Worm (Caenorhabditis elegans) whole organism, midembryonic: Measurements from ENCODE around the gene F56A8.8.

ENCODE experiments used
- T22C8.4 ChIP-seq: fragments of 200-800 bp; sonication (Bioruptor generic); IDR thresholded peaks from 2 replicates; pipeline ENCODE4 v1.3.6; 2022; ENCODE audit warnings: missing genetic modification characterization, missing compliant biosample characterization
- cog-1 ChIP-seq: sonication (generic microtip); optimal IDR thresholded peaks from 2 replicates; lab custom pipeline; 2016; ENCODE audit warnings: missing genetic modification characterization, missing compliant biosample characterization
- flt-1 ChIP-seq: fragments of 200-800 bp; sonication (Bioruptor generic); IDR thresholded peaks from 2 replicates; pipeline ENCODE4 v1.3.6; 2022; ENCODE audit warnings: missing genetic modification characterization, missing compliant biosample characterization
- klf-2 ChIP-seq: fragments of 200-800 bp; sonication (Bioruptor generic); conservative IDR thresholded peaks from 2 replicates; pipeline ENCODE4 v1.3.6; 2022; ENCODE audit warnings: missing genetic modification reagents, missing genetic modification characterization, missing compliant biosample characterization
- med-1 ChIP-seq: sonication (generic microtip); optimal IDR thresholded peaks from 2 replicates; lab custom pipeline; 2017; ENCODE audit warnings: missing genetic modification characterization, mild to moderate bottlenecking, missing compliant biosample characterization, antibody characterized with exemption, missing genetic modification reagents; ENCODE audit not compliant: insufficient read depth
- ref-1 ChIP-seq: fragments of 200-800 bp; sonication (Bioruptor generic); conservative IDR thresholded peaks from 2 replicates; pipeline ENCODE4 v1.3.6; 2022; ENCODE audit warnings: missing genetic modification reagents, missing genetic modification characterization, missing compliant biosample characterization
- tab-1 ChIP-seq: fragments of 200-800 bp; sonication (Bioruptor generic); IDR thresholded peaks from 2 replicates; pipeline ENCODE4 v1.3.6; 2022; ENCODE audit warnings: missing genetic modification characterization, missing compliant biosample characterization
- ztf-23 ChIP-seq: fragments of 200-800 bp; sonication (Bioruptor generic); IDR thresholded peaks from 2 replicates; pipeline ENCODE4 v1.3.6; 2022; ENCODE audit warnings: missing genetic modification reagents, missing genetic modification characterization, missing compliant biosample characterization
- ztf-29 ChIP-seq: fragments of 200-800 bp; sonication (Bioruptor generic); IDR thresholded peaks from 2 replicates; pipeline ENCODE4 v1.3.6; 2022; ENCODE audit warnings: missing genetic modification reagents, missing genetic modification characterization, missing compliant biosample characterization

DNA sequence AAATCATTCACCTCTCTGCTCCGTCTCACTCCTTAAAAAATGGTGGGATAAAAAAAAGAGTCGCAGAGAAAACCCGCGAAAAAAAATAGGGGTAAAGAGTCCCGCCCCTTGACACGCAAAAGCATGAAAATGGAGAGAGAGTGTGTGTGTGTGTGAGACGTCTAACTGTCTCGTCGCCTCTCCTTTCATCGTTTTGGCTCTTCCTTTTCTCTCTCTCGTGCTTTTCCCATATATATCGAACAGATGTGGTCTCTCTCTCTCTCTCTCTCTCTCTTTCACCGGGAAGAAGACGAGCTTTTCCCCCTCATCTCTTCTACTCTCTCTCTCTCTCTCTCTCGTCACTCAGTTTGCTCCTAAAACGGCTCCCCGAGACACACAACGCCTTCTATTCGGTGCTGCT lies 9.7 kb upstream of the F56A8.8 start:
- no peak for TF ChIP-seq tab-1 (GFP tag; lab: Robert Waterston, UW)
- no peak for TF ChIP-seq T22C8.4 (GFP tag; lab: Robert Waterston, UW)
- TF ChIP-seq ztf-29 = no peak
- no peak for TF ChIP-seq klf-2 (GFP tag; lab: Robert Waterston, UW)
- no peak for TF ChIP-seq cog-1 (tag; lab: Kevin White, UChicago)
- TF ChIP-seq ztf-23 (GFP tag; lab: Robert Waterston, UW) = no peak; the same call in 1 of the 2 replicates
- no peak for TF ChIP-seq flt-1 (GFP tag; lab: Robert Waterston, UW)
- TF ChIP-seq ref-1 (GFP tag; lab: Robert Waterston, UW) = no peak
- TF ChIP-seq med-1 (GFP tag; lab: Kevin White, UChicago) = no peak
